Worm (Caenorhabditis elegans): ENCODE data around the gene his-60.

his-60 gene

ce11 chrIV:7507305-7507704, 19.5 kb upstream of the his-60 start (continued):
- TF ChIP-seq grh-1 (GFP tag; IDR thresholded peaks at IDR 0.05), result 0 out of 2 replicates have a peak, but pooled peaks have one; percentile 36
- TF ChIP-seq sup-37 (GFP tag; optimal IDR thresholded peaks at IDR 0.05), result no peak
- no peak for TF ChIP-seq nhr-77 (tag; optimal IDR thresholded peaks at IDR 0.05)
- no peak for TF ChIP-seq nhr-12 (tag; optimal IDR thresholded peaks at IDR 0.05)
- peak; percentile 6 for TF ChIP-seq ztf-4 (tag; optimal IDR thresholded peaks at IDR 0.05)
- peak; percentile 67 for TF ChIP-seq nhr-19 (GFP tag; conservative IDR thresholded peaks at IDR 0.05)

DNA sequence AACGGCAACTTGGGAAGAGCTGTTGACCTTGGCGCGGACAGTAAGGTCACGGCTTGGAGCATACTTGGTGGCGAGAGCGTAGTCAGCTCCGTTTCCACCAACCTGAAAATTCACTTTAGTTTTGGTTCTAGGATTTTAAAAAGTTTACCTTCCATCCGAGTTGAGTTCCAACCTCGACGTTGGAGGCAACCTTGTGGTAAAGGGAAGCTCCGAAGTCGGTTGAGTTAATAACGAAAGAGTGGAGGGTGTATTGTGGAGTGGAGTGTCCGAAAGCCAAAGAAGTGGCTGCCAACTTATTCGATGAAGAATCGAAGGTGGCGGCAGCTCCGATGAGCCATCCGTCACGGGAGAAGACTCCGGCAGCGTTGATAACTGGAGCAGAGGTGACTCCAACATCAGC, 18.9 kb upstream of the his-60 start:
- TF ChIP-seq ets-5 (GFP tag; IDR thresholded peaks at IDR 0.05) (0 out of 2 replicates have a peak, but pooled peaks have one; percentile 45), sup-37 (GFP tag; optimal IDR thresholded peaks at IDR 0.05) (no peak), efl-1 (optimal IDR thresholded peaks at IDR 0.05) (no peak), efl-1 (GFP tag; optimal IDR thresholded peaks at IDR 0.05 in 1 of 2) (peak in 1 of 2 experiments; percentile 93)

ce11 chrIV:7505866-7506488, 18.2 kb upstream of the his-60 start:
- TF ChIP-seq nhr-85 (tag), result peak; percentile 84
- TF ChIP-seq grh-1 (GFP tag; IDR thresholded peaks at IDR 0.05), result 0 out of 2 replicates have a peak, but pooled peaks have one; percentile 28
- peak; percentile 25; the same call in 1 of the 2 replicates for TF ChIP-seq ceh-88 (GFP tag; IDR thresholded peaks at IDR 0.05)
- peak; percentile 50 for TF ChIP-seq rnt-1 (tag; optimal IDR thresholded peaks at IDR 0.05)
- TF ChIP-seq nhr-71 (tag; optimal IDR thresholded peaks at IDR 0.05), result peak; percentile 72
- peak; percentile 63 for TF ChIP-seq nhr-90 (tag; optimal IDR thresholded peaks at IDR 0.05; ENCODE audit: poor library complexity)
- no peak for TF ChIP-seq sox-4 (tag; optimal IDR thresholded peaks at IDR 0.05)
- no peak for TF ChIP-seq fos-1 (tag; optimal IDR thresholded peaks at IDR 0.05)
- peak; percentile 67 for TF ChIP-seq ztf-4 (tag; optimal IDR thresholded peaks at IDR 0.05)
- TF ChIP-seq nhr-47 (tag; optimal IDR thresholded peaks at IDR 0.05), result peak; percentile 45
- TF ChIP-seq dsc-1 (tag; optimal IDR thresholded peaks at IDR 0.05), result peak; percentile 25
- no peak for TF ChIP-seq C16A3.4 (tag; optimal IDR thresholded peaks at IDR 0.05)
- TF ChIP-seq lsy-2 (tag; optimal IDR thresholded peaks at IDR 0.05), result peak in 1 of 2 experiments; percentile 32
- peak; percentile 62 for TF ChIP-seq snu-23 (GFP tag; optimal IDR thresholded peaks at IDR 0.05)
- peak; percentile 14 for TF ChIP-seq nhr-20 (tag; optimal IDR thresholded peaks at IDR 0.05)
- TF ChIP-seq pax-3 (tag; optimal IDR thresholded peaks at IDR 0.05), result peak; percentile 44
- TF ChIP-seq irx-1 (tag; optimal IDR thresholded peaks at IDR 0.05), result no peak
- TF ChIP-seq pqm-1 (tag; optimal IDR thresholded peaks at IDR 0.05), result no peak
- peak; percentile 87 for TF ChIP-seq aly-2 (tag; optimal IDR thresholded peaks at IDR 0.05)
- TF ChIP-seq ceh-8 (GFP tag; optimal IDR thresholded peaks at IDR 0.05), result no peak
- TF ChIP-seq mab-9 (GFP tag; IDR thresholded peaks at IDR 0.05), result no peak
- no peak for TF ChIP-seq snpc-4 (tag; optimal IDR thresholded peaks at IDR 0.05)
- TF ChIP-seq nhr-76 (tag; optimal IDR thresholded peaks at IDR 0.05), result no peak
- TF ChIP-seq efl-1 (optimal IDR thresholded peaks at IDR 0.05), result peak in 1 of 2 experiments; percentile 15
- TF ChIP-seq efl-1 (GFP tag; optimal IDR thresholded peaks at IDR 0.05 in 1 of 2), result peak in 1 of 2 experiments; percentile 88
- peak in 1 of 3 experiments; percentile 34 for TF ChIP-seq dpl-1 (GFP tag; optimal IDR thresholded peaks at IDR 0.05)
- no peak for TF ChIP-seq lir-3 (tag; optimal IDR thresholded peaks at IDR 0.05; ENCODE audit: poor library complexity)
- no peak for TF ChIP-seq mef-2 (tag; optimal IDR thresholded peaks at IDR 0.05)
- TF ChIP-seq sup-37 (GFP tag; optimal IDR thresholded peaks at IDR 0.05), result peak; percentile 47
- TF ChIP-seq hlh-17 (GFP tag; optimal IDR thresholded peaks at IDR 0.05; ENCODE audit: borderline replicate concordance), result no peak
- peak; percentile 90 for TF ChIP-seq ama-1 (optimal IDR thresholded peaks at IDR 0.05)
- TF ChIP-seq mep-1 (tag; optimal IDR thresholded peaks at IDR 0.05), result no peak
- TF ChIP-seq lin-35 (GFP tag; optimal IDR thresholded peaks at IDR 0.05), result peak in 1 of 2 experiments; percentile 59
- TF ChIP-seq unc-98 (GFP tag; IDR thresholded peaks at IDR 0.05), result no peak
- peak; percentile 24; the same call in 1 of the 2 replicates for TF ChIP-seq nhr-19 (GFP tag; conservative IDR thresholded peaks at IDR 0.05)
- no peak for TF ChIP-seq blmp-1 (tag; optimal IDR thresholded peaks at IDR 0.05)
- no peak for TF ChIP-seq lin-14 (GFP tag; optimal IDR thresholded peaks at IDR 0.05)
- TF ChIP-seq swsn-7 (tag; optimal IDR thresholded peaks at IDR 0.05), result peak; percentile 44
- no peak for TF ChIP-seq tlp-1 (tag; optimal IDR thresholded peaks at IDR 0.05)
- TF ChIP-seq elt-2 (tag; optimal IDR thresholded peaks at IDR 0.05), result peak; percentile 3
- peak in 1 of 2 experiments; percentile 11 for TF ChIP-seq ztf-11 (tag; optimal IDR thresholded peaks at IDR 0.05)
- peak; percentile 1 for TF ChIP-seq tbx-2 (tag; optimal IDR thresholded peaks at IDR 0.05)
- TF ChIP-seq egl-13 (tag; optimal IDR thresholded peaks at IDR 0.05), result no peak
